Worm (Caenorhabditis elegans): ENCODE results near the gene max-2.
A peak's percentile ranks its signal among the peaks of the same experiment; 100 is the strongest.

The max-2 gene

DNA sequence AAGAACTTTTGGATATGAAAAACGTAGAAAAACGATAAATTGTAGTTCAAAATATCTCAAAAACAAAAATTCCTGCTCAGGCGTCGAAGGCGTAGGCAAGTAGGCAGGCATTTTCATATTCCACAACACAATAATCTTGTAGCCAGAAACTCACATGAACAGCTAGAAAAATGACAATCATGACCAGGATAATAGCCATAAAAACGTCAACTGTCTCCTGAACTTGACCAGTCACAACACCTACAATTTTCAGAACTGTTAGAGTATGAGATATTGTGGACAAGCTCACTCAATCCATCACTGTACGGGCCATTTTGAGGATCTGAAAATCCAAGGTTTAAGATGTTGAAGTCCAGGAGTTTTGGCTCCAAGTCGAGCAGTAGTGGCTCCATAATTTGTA, 28.2 kb downstream of the max-2 start, which contains the start of gene Y38F1A.7:
Gene Y38F1A.7, minus strand, starts transcription at position 392 of the 400 bp plus-strand sequence.
- TF ChIP-seq ces-1 (GFP tag; optimal IDR thresholded peaks at IDR 0.05) (no peak), elt-1 (tag; optimal IDR thresholded peaks at IDR 0.05; ENCODE audit: borderline replicate concordance, insufficient read depth) (no peak), pha-4 (tag; optimal IDR thresholded peaks at IDR 0.05) (no peak), lin-32 (GFP tag; optimal IDR thresholded peaks at IDR 0.05) (no peak)

DNA sequence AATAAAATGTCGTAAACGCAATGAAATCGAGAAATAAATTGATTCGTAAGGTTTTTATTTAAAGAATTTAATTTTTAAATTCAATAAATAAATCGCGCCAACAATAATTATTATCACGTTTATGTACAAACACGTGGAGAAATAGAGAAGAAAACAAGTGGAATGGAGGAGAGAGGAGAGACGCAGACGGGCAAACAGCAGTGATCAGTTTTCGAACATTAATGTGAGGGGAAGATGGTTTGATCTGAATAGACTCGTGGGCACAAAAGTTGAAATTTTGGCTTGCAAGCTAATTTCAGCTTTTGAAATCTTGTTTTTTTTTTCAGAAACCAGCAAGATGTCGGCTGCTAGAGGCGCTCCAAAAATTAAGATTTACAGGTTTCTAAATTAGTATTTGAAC, 29.4 kb downstream of the max-2 start, which contains the start of gene hphd-1:
Gene hphd-1, minus strand, starts transcription at position 323 of the 400 bp plus-strand sequence.
- TF ChIP-seq ceh-39 (tag; optimal IDR thresholded peaks at IDR 0.05) (no peak), ztf-11 (tag; optimal IDR thresholded peaks at IDR 0.05) (no peak), cnd-1 (tag; optimal IDR thresholded peaks at IDR 0.05) (no peak), unc-62 (GFP tag; optimal IDR thresholded peaks at IDR 0.05) (no peak), ceh-43 (GFP tag; optimal IDR thresholded peaks at IDR 0.05) (no peak), nhr-76 (tag; optimal IDR thresholded peaks at IDR 0.05) (no peak), ham-2 (GFP tag; optimal IDR thresholded peaks at IDR 0.05) (no peak), nhr-2 (tag; optimal IDR thresholded peaks at IDR 0.05) (no peak), nhr-28 (tag; optimal IDR thresholded peaks at IDR 0.05) (no peak)

DNA sequence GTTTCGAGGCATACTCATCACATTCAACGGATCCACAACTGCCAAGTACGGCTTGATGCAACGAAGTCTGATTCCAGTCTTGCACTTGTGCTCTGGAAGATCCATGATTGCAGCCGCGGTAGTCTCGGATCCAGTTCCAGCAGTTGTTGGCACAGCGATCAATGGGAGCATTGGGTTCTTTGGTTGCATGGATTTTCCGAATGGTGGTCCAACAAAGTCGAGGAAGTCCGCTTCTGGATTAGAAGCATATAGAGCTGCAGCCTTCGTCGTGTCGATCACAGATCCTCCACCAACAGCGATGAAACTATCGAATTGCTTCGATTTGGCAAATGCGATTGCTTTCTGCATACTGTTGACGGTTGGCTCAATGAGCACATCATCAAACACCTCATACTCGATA, 30.3 kb downstream of the max-2 start:
- TF ChIP-seq mep-1 (tag; optimal IDR thresholded peaks at IDR 0.05) (no peak), sem-2 (GFP tag; optimal IDR thresholded peaks at IDR 0.05) (no peak), elt-3 (tag; optimal IDR thresholded peaks at IDR 0.05) (no peak), lin-13 (tag; optimal IDR thresholded peaks at IDR 0.05) (no peak)

DNA sequence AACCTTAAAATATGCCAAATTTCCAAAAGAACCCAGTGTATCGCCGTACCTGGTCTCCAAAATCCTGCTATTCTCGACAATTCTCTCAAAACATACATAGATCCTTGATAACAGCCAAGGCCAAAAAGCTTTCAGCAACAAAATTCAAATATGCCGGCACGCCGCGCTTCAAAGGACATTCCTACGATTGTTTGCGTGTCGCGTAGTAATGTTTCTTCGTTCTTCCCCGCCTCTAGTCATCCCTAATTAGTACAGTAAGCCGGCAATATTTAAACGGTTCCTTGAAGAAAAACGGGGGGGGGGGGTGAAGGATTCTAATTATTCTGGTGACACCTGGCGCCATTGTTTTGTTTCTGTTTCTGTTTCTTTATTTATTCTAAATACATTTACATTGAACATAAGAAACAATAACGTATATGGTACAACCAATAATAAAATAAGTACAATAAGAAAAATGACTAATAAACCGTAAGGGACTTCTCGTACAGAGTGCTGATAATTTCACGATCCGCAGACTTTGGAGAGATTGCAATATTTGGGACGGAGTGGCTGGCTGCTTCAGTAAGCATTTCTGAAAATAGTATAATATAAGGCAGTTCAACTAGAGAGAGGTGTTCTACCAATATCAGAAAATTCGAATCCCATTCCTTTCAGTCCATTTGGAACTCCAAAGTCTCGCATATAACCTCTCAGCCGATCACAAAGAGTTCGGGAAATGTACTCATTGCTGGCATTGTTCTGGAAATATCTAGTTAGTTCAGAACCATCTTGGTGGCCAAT, 31.4 kb downstream of the max-2 start:
- TF ChIP-seq mep-1 (tag; optimal IDR thresholded peaks at IDR 0.05) (no peak), snpc-4 (tag; optimal IDR thresholded peaks at IDR 0.05) (no peak), ham-2 (GFP tag; optimal IDR thresholded peaks at IDR 0.05) (no peak), elt-1 (tag; optimal IDR thresholded peaks at IDR 0.05; ENCODE audit: borderline replicate concordance, insufficient read depth) (no peak), nhr-28 (tag; optimal IDR thresholded peaks at IDR 0.05) (no peak), tbx-8 (GFP tag; optimal IDR thresholded peaks at IDR 0.05) (no peak), M03D4.4 (tag; optimal IDR thresholded peaks at IDR 0.05) (no peak)

DNA sequence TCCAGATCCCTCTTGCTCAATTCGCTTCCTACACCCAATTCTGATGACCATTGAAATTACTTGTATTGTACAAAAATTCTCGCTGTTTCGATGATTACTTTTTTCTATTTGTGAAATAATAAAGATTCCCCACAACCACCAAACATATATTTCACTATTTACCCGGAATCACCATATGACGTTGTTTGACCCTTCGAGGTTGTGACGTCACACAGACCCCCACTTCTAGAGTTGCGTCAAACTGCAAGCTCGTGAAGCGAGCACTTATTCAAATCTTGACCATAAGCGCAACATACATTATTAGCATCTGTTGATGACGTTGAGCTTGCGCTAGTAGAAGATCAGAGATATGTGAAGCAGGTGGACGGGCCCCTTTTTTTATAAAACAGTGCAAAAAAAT, 32.7 kb downstream of the max-2 start:
- TF ChIP-seq nhr-28 (tag; optimal IDR thresholded peaks at IDR 0.05) (no peak), nhr-2 (tag; optimal IDR thresholded peaks at IDR 0.05) (peak; percentile 72), ceh-83 (GFP tag; optimal IDR thresholded peaks at IDR 0.05) (no peak), mep-1 (tag; optimal IDR thresholded peaks at IDR 0.05) (no peak), ceh-43 (GFP tag; optimal IDR thresholded peaks at IDR 0.05) (no peak), cnd-1 (tag; optimal IDR thresholded peaks at IDR 0.05) (peak; percentile 36), zip-8 (tag; optimal IDR thresholded peaks at IDR 0.05) (peak; percentile 93), sptf-1 (tag; optimal IDR thresholded peaks at IDR 0.05) (no peak)

DNA sequence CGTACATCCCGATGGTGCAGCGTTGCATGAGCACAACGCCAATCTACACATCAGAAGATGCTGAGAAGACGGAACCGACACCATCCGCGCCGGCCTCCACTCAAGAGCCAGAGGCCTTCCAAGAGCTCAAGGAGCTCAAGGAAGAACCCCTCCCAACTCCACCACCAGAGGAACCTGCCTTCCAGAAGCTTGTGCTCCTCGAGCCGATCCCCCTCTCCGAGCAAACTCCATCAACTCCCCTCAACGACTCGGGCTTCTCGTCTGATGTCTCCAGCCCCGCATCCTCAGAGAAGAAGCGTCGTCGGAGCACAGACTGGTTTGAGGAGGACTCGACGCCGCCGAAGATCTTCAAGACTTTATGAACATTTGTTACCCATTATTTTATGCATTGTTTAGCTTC, 33.5 kb downstream of the max-2 start:
- TF ChIP-seq mls-2 (tag; optimal IDR thresholded peaks at IDR 0.05): no peak
- TF ChIP-seq nhr-237 (tag; optimal IDR thresholded peaks at IDR 0.05): no peak
- TF ChIP-seq nhr-12 (tag; optimal IDR thresholded peaks at IDR 0.05): no peak
- no peak for TF ChIP-seq zip-8 (tag; optimal IDR thresholded peaks at IDR 0.05)
- TF ChIP-seq mab-5 (tag; optimal IDR thresholded peaks at IDR 0.05): no peak
- TF ChIP-seq M03D4.4 (tag; optimal IDR thresholded peaks at IDR 0.05): no peak
- TF ChIP-seq sem-2 (GFP tag; optimal IDR thresholded peaks at IDR 0.05): no peak
- TF ChIP-seq nhr-2 (tag; optimal IDR thresholded peaks at IDR 0.05): no peak
- TF ChIP-seq unc-62 (GFP tag; optimal IDR thresholded peaks at IDR 0.05): no peak
- no peak for TF ChIP-seq cnd-1 (tag; optimal IDR thresholded peaks at IDR 0.05)

DNA sequence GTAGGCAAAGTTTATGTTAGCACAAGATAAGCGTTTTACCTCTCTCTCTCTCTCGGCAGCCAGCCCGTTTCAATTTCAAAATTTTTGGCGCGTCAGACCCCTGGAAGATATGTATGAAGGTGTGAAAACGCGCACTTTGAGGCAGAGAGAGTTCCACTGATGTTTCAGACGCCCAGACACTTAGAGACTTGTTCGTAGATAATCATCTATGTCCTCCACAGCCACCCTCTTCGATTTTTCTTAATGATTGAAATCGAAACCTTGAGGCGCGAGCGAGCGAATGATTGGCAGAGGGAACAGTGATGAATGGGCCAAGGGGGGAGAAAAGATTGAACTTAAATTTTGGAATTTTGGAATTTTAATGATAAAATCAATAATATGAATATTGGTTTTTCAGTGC, 34.0 kb downstream of the max-2 start:
- TF ChIP-seq elt-1 (tag; optimal IDR thresholded peaks at IDR 0.05; ENCODE audit: borderline replicate concordance, insufficient read depth) (peak; percentile 3), ceh-43 (GFP tag; optimal IDR thresholded peaks at IDR 0.05) (no peak)

All from whole organism, mixed stage, embryonic.